Fruit fly (Drosophila melanogaster): ENCODE data around the gene CG16986.

CG16986 gene

DNA sequence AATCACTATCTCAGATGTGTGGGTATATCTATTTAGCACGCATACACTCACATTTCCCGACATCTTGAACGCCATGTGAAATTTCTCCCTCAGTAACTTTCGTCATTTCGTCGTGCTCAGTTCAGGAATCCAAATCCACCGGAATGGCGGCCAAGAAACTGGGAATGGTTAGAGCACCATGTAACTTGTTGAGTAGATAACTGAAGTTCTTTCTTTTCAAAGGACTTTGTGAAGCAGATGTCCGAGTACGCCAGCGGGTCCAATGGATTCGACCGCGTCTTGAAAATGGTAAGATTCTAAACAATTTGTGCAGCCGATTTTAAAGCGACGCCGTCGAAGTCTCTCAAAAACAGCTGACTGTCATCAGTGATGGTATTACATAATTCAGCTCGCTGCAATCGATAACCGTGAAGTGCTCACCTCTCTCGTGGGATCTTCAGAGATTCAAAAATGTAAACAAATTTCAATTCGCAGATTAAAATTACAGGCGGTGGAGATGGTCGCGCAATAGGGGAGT is 859 bp upstream of the CG16986 start, which contains the start of the genes CG16985 and CG12182 (continued):
- peak; percentile 17 for TF ChIP-seq CG7786 (GFP tag; optimal IDR thresholded peaks at IDR 0.05)
- no peak for TF ChIP-seq Ets97D (GFP tag; optimal IDR thresholded peaks at IDR 0.05)
- TF ChIP-seq CG7928 (GFP tag; optimal IDR thresholded peaks at IDR 0.05): no peak
- TF ChIP-seq CG1832 (GFP tag; optimal IDR thresholded peaks at IDR 0.05): no peak
- TF ChIP-seq CG42726 (GFP tag; IDR thresholded peaks at IDR 0.05; ENCODE audit: partially characterized antibody): no peak
- no peak for TF ChIP-seq CG5953 (GFP tag; IDR thresholded peaks at IDR 0.05)
- no peak for TF ChIP-seq dpn (GFP tag; optimal IDR thresholded peaks at IDR 0.05)
- TF ChIP-seq Scr (GFP tag; IDR thresholded peaks at IDR 0.05; ENCODE audit: partially characterized antibody): peak; percentile 46; the same call in 1 of the 2 replicates
- no peak for TF ChIP-seq Aef1 (GFP tag; IDR thresholded peaks at IDR 0.05)
- no peak for TF ChIP-seq dmrt99B (tag; optimal IDR thresholded peaks at IDR 0.05)
- no peak for TF ChIP-seq TFAM (GFP tag; optimal IDR thresholded peaks at IDR 0.05)
- peak; percentile 68 for TF ChIP-seq phol (tag; optimal IDR thresholded peaks at IDR 0.05)
- TF ChIP-seq CG17568 (GFP tag; optimal IDR thresholded peaks at IDR 0.05): no peak
- no peak for TF ChIP-seq CG10321 (GFP tag; IDR thresholded peaks at IDR 0.05)
- no peak for TF ChIP-seq odd (GFP tag; optimal IDR thresholded peaks at IDR 0.05)
- no peak for TF ChIP-seq Optix (GFP tag; IDR thresholded peaks at IDR 0.05)
- TF ChIP-seq CG8388 (GFP tag; optimal IDR thresholded peaks at IDR 0.05): no peak
- no peak for TF ChIP-seq CG18262 (tag; optimal IDR thresholded peaks at IDR 0.05)
- TF ChIP-seq CG17912 (GFP tag; optimal IDR thresholded peaks at IDR 0.05): no peak
- no peak for TF ChIP-seq ken (GFP tag; IDR thresholded peaks at IDR 0.05)
- TF ChIP-seq lola (GFP tag; optimal IDR thresholded peaks at IDR 0.05): no peak
- TF ChIP-seq MESR4 (GFP tag; optimal IDR thresholded peaks at IDR 0.05): peak; percentile 46
- no peak for TF ChIP-seq tap (tag; optimal IDR thresholded peaks at IDR 0.05)
- TF ChIP-seq CG4404 (GFP tag; IDR thresholded peaks at IDR 0.05): no peak
- TF ChIP-seq HLH3B (GFP tag; IDR thresholded peaks at IDR 0.05): no peak
- no peak for TF ChIP-seq CG10462 (GFP tag; optimal IDR thresholded peaks at IDR 0.05)
- no peak for TF ChIP-seq zen2 (GFP tag; IDR thresholded peaks at IDR 0.05; ENCODE audit: partially characterized antibody)
- TF ChIP-seq wor (GFP tag; IDR thresholded peaks at IDR 0.05): no peak
- peak; percentile 13; the same call in 1 of the 2 replicates for TF ChIP-seq CG6689 (GFP tag; IDR thresholded peaks at IDR 0.05)
- TF ChIP-seq az2 (GFP tag; optimal IDR thresholded peaks at IDR 0.05): no peak
- TF ChIP-seq Ada2b (GFP tag; IDR thresholded peaks at IDR 0.05): no peak
- no peak for TF ChIP-seq HmgZ (tag; optimal IDR thresholded peaks at IDR 0.05)
- no peak for TF ChIP-seq CG9817 (tag; optimal IDR thresholded peaks at IDR 0.05)
- TF ChIP-seq CG7357 (GFP tag; IDR thresholded peaks at IDR 0.05): 0 out of 3 replicates have a peak, but pooled peaks have one; percentile 19
- TF ChIP-seq CG10431 (GFP tag; optimal IDR thresholded peaks at IDR 0.05): no peak
- TF ChIP-seq gt (GFP tag; IDR thresholded peaks at IDR 0.05): no peak
- no peak for TF ChIP-seq CG12659 (GFP tag; optimal IDR thresholded peaks at IDR 0.05)
- TF ChIP-seq D (optimal IDR thresholded peaks at IDR 0.05): no peak
- TF ChIP-seq D (GFP tag; optimal IDR thresholded peaks at IDR 0.05): no peak
- no peak for TF ChIP-seq Chrac-16 (GFP tag; optimal IDR thresholded peaks at IDR 0.05)
- TF ChIP-seq Antp (GFP tag; optimal IDR thresholded peaks at IDR 0.05): no peak
- no peak for TF ChIP-seq wek (GFP tag; optimal IDR thresholded peaks at IDR 0.05)
- TF ChIP-seq psq (GFP tag; optimal IDR thresholded peaks at IDR 0.05): no peak
- TF ChIP-seq wdn (GFP tag; IDR thresholded peaks at IDR 0.05): no peak
- peak; percentile 34; the same call in 1 of the 3 replicates for TF ChIP-seq CG16813 (GFP tag; IDR thresholded peaks at IDR 0.05; ENCODE audit: partially characterized antibody)
- no peak for TF ChIP-seq CG9932 (GFP tag; IDR thresholded peaks at IDR 0.05)
- TF ChIP-seq Dad (GFP tag; optimal IDR thresholded peaks at IDR 0.05): no peak
- TF ChIP-seq jing (GFP tag; optimal IDR thresholded peaks at IDR 0.05): no peak
- no peak for TF ChIP-seq Side (GFP tag; optimal IDR thresholded peaks at IDR 0.05)
- TF ChIP-seq Vsx1 (GFP tag; optimal IDR thresholded peaks at IDR 0.05): no peak
- TF ChIP-seq trem (tag; optimal IDR thresholded peaks at IDR 0.05): no peak

Data from whole organism, embryonic.